Worm (Caenorhabditis elegans) whole organism, L4 larva: ENCODE measurements around the gene ztf-1.

ENCODE experiments used
- D1046.2 ChIP-seq: fragments of 200-800 bp; sonication (Bioruptor generic); IDR thresholded peaks from 2 replicates; pipeline ENCODE4 v1.3.6; 2022; ENCODE audit warnings: missing genetic modification characterization, missing compliant biosample characterization
- F10B5.3 ChIP-seq: sonication (generic microtip); optimal IDR thresholded peaks from 2 replicates; lab custom pipeline; 2016; ENCODE audit warnings: mild to moderate bottlenecking, missing genetic modification characterization, missing compliant biosample characterization
- F26F4.8 ChIP-seq: fragments of 200-800 bp; sonication (Bioruptor generic); conservative IDR thresholded peaks from 2 replicates; pipeline ENCODE4 v1.3.6; 2022; ENCODE audit warnings: missing genetic modification characterization, missing compliant biosample characterization
- F44E2.7 ChIP-seq: fragments of 200-800 bp; sonication (Bioruptor generic); IDR thresholded peaks from 2 replicates; pipeline ENCODE4 v2.1.2; 2022; ENCODE audit warnings: missing genetic modification characterization, missing compliant biosample characterization
- R02D3.7 ChIP-seq: fragments of 150-350 bp; sonication (generic microtip); optimal IDR thresholded peaks from 3 replicates; lab custom pipeline; 2014; ENCODE audit warnings: missing biosample characterization, missing genetic modification characterization
- T26A8.4 ChIP-seq: fragments of 200-800 bp; sonication (Bioruptor generic); IDR thresholded peaks from 2 replicates; pipeline ENCODE4 v1.3.6; 2022; ENCODE audit warnings: missing genetic modification characterization, missing compliant biosample characterization
- Y105C5A.15 ChIP-seq: fragments of 200-800 bp; sonication (Bioruptor generic); IDR thresholded peaks from 2 replicates; pipeline ENCODE4 v1.3.6; 2022; ENCODE audit warnings: missing genetic modification characterization, missing compliant biosample characterization
- Y5F2A.4 ChIP-seq: fragments of 200-800 bp; sonication (Bioruptor generic); optimal IDR thresholded peaks from 2 replicates; lab custom pipeline; 2018; ENCODE audit warnings: mild to moderate bottlenecking, missing genetic modification characterization, missing compliant biosample characterization
- Y75B8A.6 ChIP-seq: fragments of 200-800 bp; sonication (Bioruptor generic); IDR thresholded peaks from 2 replicates; pipeline ENCODE4 v1.3.6; 2022; ENCODE audit warnings: missing genetic modification reagents, missing genetic modification characterization, missing compliant biosample characterization
- ZK337.2 ChIP-seq: fragments of 200-800 bp; sonication (Bioruptor generic); IDR thresholded peaks from 2 replicates; pipeline ENCODE4 v1.3.6; 2022; ENCODE audit warnings: missing genetic modification reagents, missing genetic modification characterization, missing compliant biosample characterization
- arid-1 ChIP-seq: fragments of 200-800 bp; sonication (Bioruptor generic); conservative IDR thresholded peaks from 2 replicates; pipeline ENCODE4 v1.3.6; 2022; ENCODE audit warnings: missing genetic modification reagents, missing genetic modification characterization, missing compliant biosample characterization
- attf-4 ChIP-seq: sonication (generic microtip); optimal IDR thresholded peaks from 3 replicates; lab custom pipeline; 2017; ENCODE audit warnings: missing biosample characterization, missing genetic modification characterization
- ceh-28 ChIP-seq: fragments of 150-350 bp; optimal IDR thresholded peaks from 2 replicates; lab custom pipeline; 2014; ENCODE audit warnings: missing biosample characterization, missing genetic modification reagents, missing genetic modification characterization
- ceh-32 ChIP-seq: sonication (generic microtip); optimal IDR thresholded peaks from 2 replicates; lab custom pipeline; 2016; ENCODE audit warnings: mild to moderate bottlenecking, missing genetic modification characterization, missing compliant biosample characterization; ENCODE audit not compliant: poor library complexity
- ceh-44 ChIP-seq: fragments of 200-800 bp; sonication (Bioruptor generic); IDR thresholded peaks from 2 replicates; pipeline ENCODE4 v1.3.6; 2022; ENCODE audit warnings: missing genetic modification reagents, missing genetic modification characterization, missing compliant biosample characterization
- ces-1 ChIP-seq: fragments of 150-350 bp; sonication (generic microtip); optimal IDR thresholded peaks from 4 replicates; lab custom pipeline; 2014; ENCODE audit warnings: missing biosample characterization, missing genetic modification reagents, missing genetic modification characterization
- ctbp-1 ChIP-seq: fragments of 200-800 bp; sonication (Bioruptor generic); IDR thresholded peaks from 2 replicates; pipeline ENCODE4 v1.3.6; 2022; ENCODE audit warnings: missing genetic modification reagents, missing genetic modification characterization, missing compliant biosample characterization
- daf-19 ChIP-seq: fragments of 200-800 bp; sonication (Bioruptor generic); conservative IDR thresholded peaks from 2 replicates; pipeline ENCODE4 v1.3.6; 2022; ENCODE audit warnings: missing genetic modification characterization, missing compliant biosample characterization
- dve-1 ChIP-seq: sonication (generic microtip); optimal IDR thresholded peaks from 2 replicates; lab custom pipeline; 2017; ENCODE audit warnings: antibody characterized with exemption, mild to moderate bottlenecking, missing genetic modification characterization, missing compliant biosample characterization; ENCODE audit not compliant: insufficient read depth
- egl-27 ChIP-seq: sonication (generic microtip); optimal IDR thresholded peaks from 3 replicates; lab custom pipeline; 2017; ENCODE audit warnings: missing biosample characterization, missing genetic modification reagents, missing genetic modification characterization
- gei-8 ChIP-seq: fragments of 200-800 bp; sonication (Bioruptor generic); optimal IDR thresholded peaks from 2 replicates; lab custom pipeline; 2018; ENCODE audit warnings: mild to moderate bottlenecking, missing genetic modification characterization, missing compliant biosample characterization
- hif-1 ChIP-seq, 2 experiments: sonication (generic microtip); optimal IDR thresholded peaks; 2 replicates each; lab custom pipeline; 2016 to 2017; ENCODE audit warnings: missing compliant biosample characterization in 2 of 2, missing genetic modification characterization in 2 of 2, missing genetic modification reagents in 2 of 2, missing genotype in 2 of 2, mild to moderate bottlenecking in 1 of 2
- hlh-30 ChIP-seq: sonication (generic microtip); optimal IDR thresholded peaks from 2 replicates; lab custom pipeline; 2017; ENCODE audit warnings: antibody characterized with exemption, mild to moderate bottlenecking, missing genetic modification characterization, missing compliant biosample characterization; ENCODE audit not compliant: insufficient read depth
- jun-1 ChIP-seq: fragments of 150-350 bp; optimal IDR thresholded peaks from 2 replicates; lab custom pipeline; 2014; ENCODE audit warnings: missing biosample characterization, missing genetic modification reagents, missing genetic modification characterization
- lim-7 ChIP-seq: fragments of 200-800 bp; sonication (Bioruptor generic); IDR thresholded peaks from 2 replicates; pipeline ENCODE4 v1.3.6; 2022; ENCODE audit warnings: missing genetic modification characterization, missing compliant biosample characterization
- lin-1 ChIP-seq: fragments of 200-800 bp; sonication (Bioruptor generic); IDR thresholded peaks from 2 replicates; pipeline ENCODE4 v1.3.6; 2022; ENCODE audit warnings: missing genetic modification reagents, missing genetic modification characterization, missing compliant biosample characterization
- lin-15B ChIP-seq: fragments of 150-350 bp; sonication (generic microtip); optimal IDR thresholded peaks from 3 replicates; lab custom pipeline; 2014; ENCODE audit warnings: missing biosample characterization, missing genetic modification characterization
- lin-29 ChIP-seq: fragments of 200-800 bp; sonication (Bioruptor generic); IDR thresholded peaks from 2 replicates; pipeline ENCODE4 v1.3.6; 2022; ENCODE audit warnings: missing genetic modification reagents, missing genetic modification characterization, missing compliant biosample characterization
- lin-38 ChIP-seq: fragments of 200-800 bp; sonication (Bioruptor generic); IDR thresholded peaks from 2 replicates; pipeline ENCODE4 v1.3.6; 2022; ENCODE audit warnings: missing genetic modification reagents, missing genetic modification characterization, missing compliant biosample characterization
- lin-39 ChIP-seq: fragments of 150-350 bp; optimal IDR thresholded peaks from 2 replicates; lab custom pipeline; 2014; ENCODE audit warnings: missing biosample characterization, missing genetic modification reagents, missing genetic modification characterization
- madf-5 ChIP-seq, 2 experiments: fragments of 200-800 bp; sonication (Bioruptor generic); IDR thresholded peaks; 2 replicates each; pipeline ENCODE4 v1.3.6; 2022; ENCODE audit warnings: missing compliant biosample characterization in 2 of 2, missing genetic modification characterization in 2 of 2
- mdt-29 ChIP-seq: fragments of 200-800 bp; sonication (Bioruptor generic); IDR thresholded peaks from 2 replicates; pipeline ENCODE4 v1.3.6; 2022; ENCODE audit warnings: missing genetic modification reagents, missing genetic modification characterization, missing compliant biosample characterization
- mep-1 ChIP-seq: fragments of 150-350 bp; sonication (generic microtip); optimal IDR thresholded peaks from 3 replicates; lab custom pipeline; 2014; ENCODE audit warnings: missing biosample characterization, missing genetic modification characterization
- nhr-10 ChIP-seq: fragments of 150-350 bp; optimal IDR thresholded peaks from 2 replicates; lab custom pipeline; 2014; ENCODE audit warnings: missing biosample characterization, missing genetic modification characterization
- nhr-237 ChIP-seq: sonication (generic microtip); optimal IDR thresholded peaks from 2 replicates; lab custom pipeline; 2017; ENCODE audit warnings: missing biosample characterization, missing genetic modification characterization
- nhr-41 ChIP-seq: fragments of 200-800 bp; sonication (Bioruptor generic); IDR thresholded peaks from 2 replicates; pipeline ENCODE4 v1.3.6; 2022; ENCODE audit warnings: missing genetic modification reagents, missing genetic modification characterization, missing compliant biosample characterization
- nhr-6 ChIP-seq: fragments of 150-350 bp; optimal IDR thresholded peaks from 2 replicates; lab custom pipeline; 2014; ENCODE audit warnings: missing biosample characterization, missing genetic modification characterization
- nhr-76 ChIP-seq: fragments of 150-350 bp; optimal IDR thresholded peaks from 2 replicates; lab custom pipeline; 2014; ENCODE audit warnings: missing biosample characterization, missing genetic modification characterization
- pha-4 ChIP-seq, 2 experiments: fragments of 150-350 bp in 1 of 2; fragments of 200-800 bp in 1 of 2; sonication (Bioruptor generic) in 1 of 2; IDR thresholded peaks in 1 of 2; optimal IDR thresholded peaks in 1 of 2; 2 replicates each; pipeline versions ENCODE4 v1.3.6 to Lab custom; 2014 to 2022; ENCODE audit warnings: missing genetic modification characterization in 2 of 2, missing genetic modification reagents in 2 of 2, missing biosample characterization in 1 of 2, missing compliant biosample characterization in 1 of 2
- php-3 ChIP-seq: fragments of 200-800 bp; sonication (Bioruptor generic); IDR thresholded peaks from 2 replicates; pipeline ENCODE4 v1.3.6; 2022; ENCODE audit warnings: missing genetic modification reagents, missing genetic modification characterization, missing compliant biosample characterization
- saeg-2 ChIP-seq: fragments of 200-800 bp; sonication (Bioruptor generic); IDR thresholded peaks from 2 replicates; pipeline ENCODE4 v1.3.6; 2022; ENCODE audit warnings: missing genetic modification reagents, missing genetic modification characterization, missing compliant biosample characterization
- set-16 ChIP-seq: fragments of 200-800 bp; sonication (Bioruptor generic); IDR thresholded peaks from 2 replicates; pipeline ENCODE4 v1.3.6; 2022; ENCODE audit warnings: missing genetic modification reagents, missing genetic modification characterization, missing compliant biosample characterization
- skn-1 ChIP-seq: fragments of 150-350 bp; optimal IDR thresholded peaks from 2 replicates; lab custom pipeline; 2014; ENCODE audit warnings: missing biosample characterization, missing genetic modification characterization
- snpc-4 ChIP-seq: fragments of 150-350 bp; optimal IDR thresholded peaks from 2 replicates; lab custom pipeline; 2014; ENCODE audit warnings: missing biosample characterization, missing genetic modification characterization
- spr-3 ChIP-seq: fragments of 200-800 bp; sonication (Bioruptor generic); optimal IDR thresholded peaks from 2 replicates; lab custom pipeline; 2018; ENCODE audit warnings: mild to moderate bottlenecking, missing genetic modification characterization, missing compliant biosample characterization
- unc-130 ChIP-seq: sonication (generic microtip); optimal IDR thresholded peaks from 2 replicates; lab custom pipeline; 2016; ENCODE audit warnings: missing genetic modification reagents, missing genetic modification characterization, missing compliant biosample characterization
- zag-1 ChIP-seq: fragments of 150-350 bp; optimal IDR thresholded peaks from 2 replicates; lab custom pipeline; 2014; ENCODE audit warnings: missing biosample characterization, missing genetic modification characterization
- zfp-2 ChIP-seq: sonication (generic microtip); optimal IDR thresholded peaks from 2 replicates; lab custom pipeline; 2016; ENCODE audit warnings: mild to moderate bottlenecking, missing genetic modification characterization, missing compliant biosample characterization
- zfp-3 ChIP-seq: fragments of 200-800 bp; sonication (Bioruptor generic); conservative IDR thresholded peaks from 2 replicates; pipeline ENCODE4 v1.3.6; 2022; ENCODE audit warnings: missing genetic modification reagents, missing genetic modification characterization, missing compliant biosample characterization

ztf-1 gene

DNA sequence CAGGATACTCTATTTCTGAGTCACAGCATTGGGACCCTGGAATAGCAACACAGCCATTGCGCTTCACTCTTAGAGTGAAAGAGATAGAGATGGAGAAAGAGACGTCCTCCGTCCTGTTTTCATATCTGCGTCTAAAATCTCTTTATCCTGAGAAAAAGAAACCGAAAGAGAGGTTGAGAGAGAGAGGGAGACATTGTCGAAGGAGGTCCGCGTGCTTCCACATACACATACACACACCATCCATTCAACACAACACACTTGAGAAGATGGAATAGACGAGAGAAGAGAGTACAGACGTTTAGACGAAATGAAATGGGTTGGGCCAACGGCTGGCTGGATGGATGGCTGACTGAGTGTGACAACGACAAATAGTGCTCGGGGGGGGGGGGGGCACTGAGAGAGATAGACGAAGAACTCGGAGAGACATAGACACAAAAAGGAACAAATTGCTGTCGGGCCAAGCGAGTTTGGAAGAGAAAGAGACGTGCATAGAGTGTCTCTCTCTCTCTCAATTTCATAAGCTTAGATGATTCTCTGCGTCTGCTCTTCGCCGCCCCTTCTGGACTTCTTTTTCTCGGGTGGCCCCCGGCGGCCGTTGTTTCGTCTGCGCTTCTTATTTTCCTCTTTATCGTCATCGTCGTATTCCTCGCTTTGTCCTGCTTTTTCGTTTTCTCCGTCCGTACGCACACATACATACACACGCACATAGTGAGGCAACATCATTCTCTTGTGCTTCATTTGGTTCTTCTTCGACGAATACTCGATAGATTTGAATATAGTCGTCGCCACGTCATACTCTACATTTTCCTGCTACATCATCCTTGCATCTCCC is 8.0 kb upstream of the ztf-1 start, which contains the start of gene F54F2.6 (continued):
- no peak for TF ChIP-seq Y75B8A.6 (GFP tag; lab: Robert Waterston, UW)
- TF ChIP-seq hlh-30 (tag; lab: Kevin White, UChicago) = peak; percentile 95
- peak; percentile 27 for TF ChIP-seq ces-1 (GFP tag; lab: Kevin White, UChicago)
- TF ChIP-seq mdt-29 (GFP tag; lab: Robert Waterston, UW) = no peak; the same call in 1 of the 2 replicates
- TF ChIP-seq hif-1 (tag; optimal IDR thresholded peaks at IDR 0.05; lab: Kevin White, UChicago) = peak; percentile 65 to 85
- TF ChIP-seq php-3 (GFP tag; lab: Robert Waterston, UW) = no peak
- no peak for TF ChIP-seq ceh-44 (GFP tag; lab: Robert Waterston, UW)
- TF ChIP-seq ceh-32 (tag; lab: Kevin White, UChicago) = peak; percentile 12
- peak; percentile 82 for TF ChIP-seq nhr-6
- no peak for TF ChIP-seq attf-4 (tag; lab: Kevin White, UChicago)
- no peak for TF ChIP-seq lin-39
- TF ChIP-seq zfp-3 (GFP tag; lab: Robert Waterston, UW) = no peak
- TF ChIP-seq ceh-28 (tag; lab: Kevin White, UChicago) = peak; percentile 7
- TF ChIP-seq zag-1 = peak; percentile 59
- TF ChIP-seq Y105C5A.15 = no peak
- peak; percentile 10 for TF ChIP-seq spr-3
- TF ChIP-seq T26A8.4 = peak; percentile 75
- peak; percentile 15 for TF ChIP-seq nhr-10 (tag; lab: Kevin White, UChicago)
- no peak for TF ChIP-seq skn-1 (tag; lab: Kevin White, UChicago)
- no peak for TF ChIP-seq F10B5.3 (tag; lab: Kevin White, UChicago)
- no peak for TF ChIP-seq lim-7 (GFP tag; lab: Robert Waterston, UW)
- no peak for TF ChIP-seq nhr-41 (GFP tag; lab: Robert Waterston, UW)
- no peak for TF ChIP-seq lin-29 (GFP tag; lab: Robert Waterston, UW)
- peak; percentile 38 for TF ChIP-seq dve-1 (tag; lab: Kevin White, UChicago)
- TF ChIP-seq set-16 (GFP tag; lab: Robert Waterston, UW) = peak; percentile 87
- peak; percentile 62 for TF ChIP-seq gei-8 (GFP tag; lab: Kevin White, UChicago)
- no peak for TF ChIP-seq snpc-4 (tag; lab: Kevin White, UChicago)
- TF ChIP-seq F44E2.7 (GFP tag; lab: Robert Waterston, UW) = no peak
- TF ChIP-seq ctbp-1 (GFP tag; lab: Robert Waterston, UW) = peak; percentile 89
- TF ChIP-seq mep-1 (tag; lab: Kevin White, UChicago) = peak; percentile 86
- TF ChIP-seq lin-15B (tag; lab: Kevin White, UChicago) = no peak
- TF ChIP-seq egl-27 (tag; lab: Kevin White, UChicago) = no peak
- no peak for TF ChIP-seq Y5F2A.4
- peak; percentile 56 for TF ChIP-seq lin-38 (GFP tag; lab: Robert Waterston, UW)
- peak; percentile 49 for TF ChIP-seq jun-1 (tag; lab: Kevin White, UChicago)
- no peak for TF ChIP-seq unc-130 (GFP tag; lab: Kevin White, UChicago)
- TF ChIP-seq lin-1 (GFP tag; lab: Robert Waterston, UW) = peak; percentile 58
- TF ChIP-seq nhr-76 (tag; lab: Kevin White, UChicago) = no peak
- peak; percentile 13; the same call in 1 of the 2 replicates for TF ChIP-seq ZK337.2
- no peak for TF ChIP-seq F26F4.8
- no peak for TF ChIP-seq R02D3.7
- peak; percentile 13 for TF ChIP-seq nhr-237 (tag; lab: Kevin White, UChicago)
- 0 out of 2 replicates have a peak, but pooled peaks have one; percentile 66 for TF ChIP-seq D1046.2 (GFP tag; lab: Robert Waterston, UW)
- no peak for TF ChIP-seq madf-5 (GFP tag; IDR thresholded peaks at IDR 0.05; lab: Robert Waterston, UW)
- no peak for TF ChIP-seq daf-19 (GFP tag; lab: Robert Waterston, UW)
- TF ChIP-seq arid-1 (GFP tag; lab: Robert Waterston, UW) = 0 out of 2 replicates have a peak, but pooled peaks have one; percentile 5
- no peak for TF ChIP-seq zfp-2 (tag; lab: Kevin White, UChicago)
- peak; percentile 15; the same call in 1 of the 2 replicates for TF ChIP-seq saeg-2
- peak; percentile 91 for TF ChIP-seq pha-4 (GFP tag; IDR thresholded peaks at IDR 0.05; lab: Robert Waterston, UW)
- TF ChIP-seq pha-4 (tag; optimal IDR thresholded peaks at IDR 0.05; lab: Kevin White, UChicago) = peak; percentile 20
